Worm (Caenorhabditis elegans) whole organism, L3 larva: ENCODE results near the gene R186.3.

Experiments
- R02D3.7 ChIP-seq: fragments of 150-350 bp; optimal IDR thresholded peaks from 2 replicates; lab custom pipeline; 2014; ENCODE audit warnings: missing biosample characterization, missing genetic modification characterization
- ceh-16 ChIP-seq: sonication (generic microtip); optimal IDR thresholded peaks from 2 replicates; lab custom pipeline; 2017; ENCODE audit warnings: missing biosample characterization, missing genetic modification characterization
- ceh-82 ChIP-seq: fragments of 150-350 bp; optimal IDR thresholded peaks from 2 replicates; lab custom pipeline; 2014; ENCODE audit warnings: missing biosample characterization, missing genetic modification characterization
- ceh-9 ChIP-seq: sonication (generic microtip); optimal IDR thresholded peaks from 2 replicates; lab custom pipeline; 2018; ENCODE audit warnings: missing biosample characterization, missing genetic modification characterization
- daf-12 ChIP-seq: fragments of 150-350 bp; optimal IDR thresholded peaks from 2 replicates; lab custom pipeline; 2014; ENCODE audit warnings: missing biosample characterization, missing genetic modification reagents, missing genetic modification characterization
- elt-1 ChIP-seq: fragments of 150-350 bp; optimal IDR thresholded peaks from 2 replicates; lab custom pipeline; 2014; ENCODE audit warnings: missing biosample characterization, missing genetic modification characterization
- elt-2 ChIP-seq: sonication (generic microtip); optimal IDR thresholded peaks from 2 replicates; lab custom pipeline; 2016; ENCODE audit warnings: missing genetic modification reagents, mild to moderate bottlenecking, missing genetic modification characterization, missing compliant biosample characterization
- elt-3 ChIP-seq, 3 experiments: fragments of 150-350 bp in 1 of 3; sonication (generic microtip) in 2 of 3; optimal IDR thresholded peaks; 2 replicates in 2 of 3; 4 replicates in 1 of 3; lab custom pipeline; 2014 to 2017; ENCODE audit warnings: missing biosample characterization in 3 of 3, missing genetic modification characterization in 3 of 3
- fkh-10 ChIP-seq: sonication (generic microtip); optimal IDR thresholded peaks from 2 replicates; lab custom pipeline; 2017; ENCODE audit warnings: missing biosample characterization, missing genetic modification reagents, missing genetic modification characterization
- fkh-2 ChIP-seq: fragments of 150-350 bp; optimal IDR thresholded peaks from 2 replicates; lab custom pipeline; 2014; ENCODE audit warnings: missing biosample characterization, missing genetic modification reagents, missing genetic modification characterization
- jun-1 ChIP-seq: fragments of 150-350 bp; optimal IDR thresholded peaks from 2 replicates; lab custom pipeline; 2014; ENCODE audit warnings: missing biosample characterization, missing genetic modification reagents, missing genetic modification characterization
- lsy-12 ChIP-seq: sonication (generic microtip); optimal IDR thresholded peaks from 2 replicates; lab custom pipeline; 2016; ENCODE audit warnings: mild to moderate bottlenecking, missing genetic modification characterization, missing compliant biosample characterization
- mdl-1 ChIP-seq: fragments of 150-350 bp; optimal IDR thresholded peaks from 2 replicates; lab custom pipeline; 2014; ENCODE audit warnings: missing biosample characterization, missing genetic modification characterization
- mml-1 ChIP-seq: fragments of 150-350 bp; sonication (generic microtip); optimal IDR thresholded peaks from 3 replicates; lab custom pipeline; 2014; ENCODE audit warnings: missing biosample characterization, missing genetic modification characterization
- nfya-1 ChIP-seq: sonication (generic microtip); optimal IDR thresholded peaks from 2 replicates; lab custom pipeline; 2017; ENCODE audit warnings: missing genetic modification characterization, mild to moderate bottlenecking, missing compliant biosample characterization, antibody characterized with exemption, moderate library complexity; ENCODE audit not compliant: insufficient read depth
- nhr-11 ChIP-seq: fragments of 150-350 bp; optimal IDR thresholded peaks from 2 replicates; lab custom pipeline; 2014; ENCODE audit warnings: missing biosample characterization, missing genetic modification characterization
- nhr-12 ChIP-seq: fragments of 150-350 bp; optimal IDR thresholded peaks from 2 replicates; lab custom pipeline; 2014; ENCODE audit warnings: missing biosample characterization, missing genetic modification characterization
- nhr-25 ChIP-seq: sonication (generic microtip); optimal IDR thresholded peaks from 2 replicates; lab custom pipeline; 2017; ENCODE audit warnings: missing biosample characterization, missing genetic modification characterization
- nhr-43 ChIP-seq: sonication (generic microtip); optimal IDR thresholded peaks from 2 replicates; lab custom pipeline; 2016; ENCODE audit warnings: mild to moderate bottlenecking, missing genetic modification characterization, missing compliant biosample characterization; ENCODE audit not compliant: poor library complexity, severe bottlenecking
- nhr-67 ChIP-seq: fragments of 150-350 bp; optimal IDR thresholded peaks from 2 replicates; lab custom pipeline; 2014; ENCODE audit warnings: missing biosample characterization, missing genetic modification characterization
- pha-4 ChIP-seq: fragments of 150-350 bp; optimal IDR thresholded peaks from 2 replicates; lab custom pipeline; 2014; ENCODE audit warnings: missing biosample characterization, missing genetic modification reagents, missing genetic modification characterization
- pqm-1 ChIP-seq: fragments of 150-350 bp; optimal IDR thresholded peaks from 2 replicates; lab custom pipeline; 2017; ENCODE audit warnings: missing biosample characterization, missing genetic modification characterization, inconsistent platforms
- sea-2 ChIP-seq: fragments of 150-350 bp; sonication (generic microtip); optimal IDR thresholded peaks from 4 replicates; lab custom pipeline; 2014; ENCODE audit warnings: missing biosample characterization, missing genetic modification reagents, missing genetic modification characterization
- skn-1 ChIP-seq: fragments of 150-350 bp; optimal IDR thresholded peaks from 2 replicates; lab custom pipeline; 2014; ENCODE audit warnings: missing biosample characterization, missing genetic modification characterization
- unc-62 ChIP-seq: fragments of 150-350 bp; sonication (generic microtip); optimal IDR thresholded peaks from 4 replicates; lab custom pipeline; 2014; ENCODE audit warnings: missing biosample characterization, missing genetic modification reagents, missing genetic modification characterization

The R186.3 gene

DNA sequence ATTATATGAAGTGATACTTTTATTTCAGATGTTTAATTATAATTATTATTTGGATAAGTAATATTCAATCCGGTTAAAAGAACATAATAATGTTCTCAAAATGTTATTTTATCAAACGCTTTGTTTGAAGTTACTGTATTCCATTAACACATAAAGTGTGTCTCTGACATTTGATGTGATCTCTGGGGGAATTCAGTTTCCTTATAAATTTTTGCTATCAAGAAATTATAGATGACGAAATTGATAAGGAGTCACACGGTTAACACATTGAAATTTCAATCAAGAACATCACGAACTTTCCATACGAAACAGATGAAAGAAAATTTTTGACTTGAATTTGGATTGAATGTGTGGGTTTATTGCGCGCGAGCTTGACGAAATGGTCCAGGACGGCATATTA is 45.3 kb downstream of the R186.3 start:
- TF ChIP-seq nhr-43 (no peak), pqm-1 (peak; percentile 76), unc-62 (no peak), daf-12 (tag; lab: Kevin White, UChicago) (no peak), elt-1 (tag; lab: Kevin White, UChicago) (no peak), R02D3.7 (tag; lab: Kevin White, UChicago) (no peak), ceh-16 (no peak), skn-1 (no peak), nfya-1 (tag; lab: Kevin White, UChicago) (no peak), mml-1 (tag; lab: Kevin White, UChicago) (no peak), sea-2 (GFP tag; lab: Kevin White, UChicago) (no peak), nhr-67 (tag; lab: Kevin White, UChicago) (no peak), elt-3 (tag; optimal IDR thresholded peaks at IDR 0.05; lab: Kevin White, UChicago) (no peak), lsy-12 (no peak), elt-2 (tag; lab: Kevin White, UChicago) (peak; percentile 88), mdl-1 (tag; lab: Kevin White, UChicago) (no peak), fkh-10 (no peak), fkh-2 (tag; lab: Kevin White, UChicago) (no peak), pha-4 (peak; percentile 68), jun-1 (tag; lab: Kevin White, UChicago) (no peak), ceh-82 (no peak), nhr-25 (tag; lab: Kevin White, UChicago) (no peak), nhr-12 (tag; lab: Kevin White, UChicago) (no peak), nhr-11 (tag; lab: Kevin White, UChicago) (no peak)

DNA sequence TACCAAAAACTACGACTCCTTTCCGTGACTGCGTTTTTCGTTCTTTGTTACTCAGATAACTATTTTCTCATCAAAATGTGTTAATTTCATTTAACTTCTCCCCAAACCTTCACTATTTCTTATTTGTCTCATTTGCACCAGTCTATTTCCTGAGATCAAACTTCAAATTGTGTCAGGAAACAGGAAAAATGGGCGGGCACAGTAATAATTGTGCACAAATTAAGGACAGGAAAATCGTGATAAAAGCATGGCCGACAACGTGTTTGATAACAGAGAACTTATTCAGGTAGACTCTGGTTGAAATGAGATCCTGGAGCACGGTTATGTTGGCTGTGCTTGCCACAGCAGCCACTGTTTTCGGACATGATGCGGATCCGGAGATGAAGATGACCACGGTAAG is 47.3 kb downstream of the R186.3 start, which contains the start of gene lipl-1:
lipl-1 (plus strand) TSS at position 282 of the 400 bp plus-strand sequence.
- peak; percentile 18 for TF ChIP-seq pqm-1
- TF ChIP-seq elt-2 (tag; lab: Kevin White, UChicago): peak; percentile 41
- no peak for TF ChIP-seq ceh-9
- no peak for TF ChIP-seq ceh-16
- no peak for TF ChIP-seq nhr-11 (tag; lab: Kevin White, UChicago)
